Fruit fly (Drosophila melanogaster) whole organism, embryonic: ENCODE measurements around the gene Wnt6.

Experiments
- C15 ChIP-seq: fragments of 200-800 bp; sonication (Bioruptor generic); IDR thresholded peaks from 3 replicates; pipeline ENCODE4 v1.3.6; 2022; ENCODE audit warnings: missing biosample characterization, missing genetic modification characterization
- CG1024 ChIP-seq: fragments of 200-800 bp; sonication (Bioruptor generic); IDR thresholded peaks from 2 replicates; pipeline ENCODE4 v1.3.6; 2022; ENCODE audit warnings: missing biosample characterization, missing genetic modification characterization
- CG10267 ChIP-seq: fragments of 200-800 bp; sonication (Bioruptor generic); optimal IDR thresholded peaks from 2 replicates; lab custom pipeline; 2018; ENCODE audit warnings: missing biosample characterization, mild to moderate bottlenecking, missing genetic modification characterization, moderate library complexity
- CG10431 ChIP-seq: fragments of 200-800 bp; sonication (Bioruptor generic); optimal IDR thresholded peaks from 3 replicates; lab custom pipeline; 2018; ENCODE audit warnings: missing biosample characterization, mild to moderate bottlenecking, missing genetic modification characterization
- CG11247 ChIP-seq: fragments of 200-800 bp; sonication (Bioruptor generic); IDR thresholded peaks from 2 replicates; pipeline ENCODE4 v1.3.6; 2022; ENCODE audit warnings: missing biosample characterization, missing genetic modification characterization
- CG12236 ChIP-seq: fragments of 200-800 bp; sonication (Bioruptor generic); optimal IDR thresholded peaks from 2 replicates; lab custom pipeline; 2016; ENCODE audit warnings: missing biosample characterization, missing genetic modification characterization
- CG12391 ChIP-seq: fragments of 200-800 bp; sonication (Bioruptor generic); optimal IDR thresholded peaks from 3 replicates; lab custom pipeline; 2018; ENCODE audit warnings: missing biosample characterization, mild to moderate bottlenecking, missing genetic modification characterization, moderate library complexity
- CG13424 ChIP-seq: fragments of 200-800 bp; sonication (Bioruptor generic); optimal IDR thresholded peaks from 2 replicates; lab custom pipeline; 2019; ENCODE audit warnings: missing biosample characterization, mild to moderate bottlenecking, missing genetic modification characterization, moderate library complexity
- CG16815 ChIP-seq: fragments of 200-800 bp; sonication (Bioruptor generic); optimal IDR thresholded peaks from 3 replicates; lab custom pipeline; 2017; ENCODE audit warnings: missing biosample characterization, mild to moderate bottlenecking, missing genetic modification characterization
- CG16863 ChIP-seq: fragments of 200-800 bp; sonication (Bioruptor generic); optimal IDR thresholded peaks from 3 replicates; lab custom pipeline; 2016; ENCODE audit warnings: missing biosample characterization, missing genetic modification characterization
- CG17612 ChIP-seq: fragments of 200-800 bp; sonication (Bioruptor generic); IDR thresholded peaks from 2 replicates; pipeline ENCODE4 v1.3.6; 2022; ENCODE audit warnings: missing biosample characterization, missing genetic modification characterization
- CG18619 ChIP-seq: fragments of 200-800 bp; sonication (Bioruptor generic); optimal IDR thresholded peaks from 3 replicates; lab custom pipeline; 2017; ENCODE audit warnings: missing biosample characterization, mild to moderate bottlenecking, missing genetic modification characterization
- CG2129 ChIP-seq: fragments of 200-800 bp; sonication (Bioruptor generic); IDR thresholded peaks from 2 replicates; pipeline ENCODE4 v1.3.6; 2022; ENCODE audit warnings: missing biosample characterization, missing genetic modification characterization; ENCODE audit not compliant: partially characterized antibody
- CG2202 ChIP-seq: fragments of 200-800 bp; sonication (Bioruptor generic); optimal IDR thresholded peaks from 2 replicates; lab custom pipeline; 2018; ENCODE audit warnings: missing biosample characterization, mild to moderate bottlenecking, missing genetic modification characterization
- CG2712 ChIP-seq: fragments of 200-800 bp; optimal IDR thresholded peaks from 3 replicates; lab custom pipeline; 2019; ENCODE audit warnings: missing biosample characterization, mild to moderate bottlenecking, missing genetic modification characterization, moderate library complexity
- CG2889 ChIP-seq: fragments of 200-800 bp; sonication (Bioruptor generic); IDR thresholded peaks from 3 replicates; pipeline ENCODE4 v1.3.6; 2022; ENCODE audit warnings: missing biosample characterization, missing genetic modification characterization
- CG4328 ChIP-seq: fragments of 200-800 bp; sonication (Bioruptor generic); optimal IDR thresholded peaks from 3 replicates; lab custom pipeline; 2017; ENCODE audit warnings: missing biosample characterization, missing genetic modification reagents, missing genetic modification characterization
- CG4424 ChIP-seq: fragments of 200-800 bp; sonication (Bioruptor generic); optimal IDR thresholded peaks from 3 replicates; lab custom pipeline; 2016; ENCODE audit warnings: missing biosample characterization, missing genetic modification characterization
- CG7928 ChIP-seq: fragments of 200-800 bp; sonication (Bioruptor generic); optimal IDR thresholded peaks from 2 replicates; lab custom pipeline; 2017; ENCODE audit warnings: missing biosample characterization, mild to moderate bottlenecking, missing genetic modification characterization
- CG8924 ChIP-seq: fragments of 200-800 bp; optimal IDR thresholded peaks from 3 replicates; lab custom pipeline; 2019; ENCODE audit warnings: missing biosample characterization, mild to moderate bottlenecking, missing genetic modification characterization, moderate library complexity
- CG8944 ChIP-seq: fragments of 200-800 bp; sonication (Bioruptor generic); optimal IDR thresholded peaks from 3 replicates; lab custom pipeline; 2016; ENCODE audit warnings: missing biosample characterization, missing genetic modification characterization
- CG9609 ChIP-seq: fragments of 200-800 bp; sonication (Bioruptor generic); optimal IDR thresholded peaks from 3 replicates; lab custom pipeline; 2016; ENCODE audit warnings: missing biosample characterization, missing genetic modification characterization
- CG9797 ChIP-seq: fragments of 200-800 bp; sonication (Bioruptor generic); optimal IDR thresholded peaks from 3 replicates; lab custom pipeline; 2018; ENCODE audit warnings: missing biosample characterization, mild to moderate bottlenecking, missing genetic modification characterization
- Chrac-16 ChIP-seq: fragments of 200-800 bp; sonication (Bioruptor generic); optimal IDR thresholded peaks from 3 replicates; lab custom pipeline; 2016; ENCODE audit warnings: missing biosample characterization, missing genetic modification characterization
- CrebB ChIP-seq: fragments of 200-800 bp; sonication (Bioruptor generic); optimal IDR thresholded peaks from 3 replicates; lab custom pipeline; 2018; ENCODE audit warnings: missing biosample characterization, mild to moderate bottlenecking, missing genetic modification characterization
- Dip2 ChIP-seq: fragments of 200-800 bp; sonication (Bioruptor generic); IDR thresholded peaks from 2 replicates; pipeline ENCODE4 v1.3.6; 2022; ENCODE audit warnings: missing biosample characterization, missing genetic modification characterization
- Doc2 ChIP-seq: fragments of 200-800 bp; sonication (Bioruptor generic); IDR thresholded peaks from 2 replicates; pipeline ENCODE4 v1.3.6; 2022; ENCODE audit warnings: missing biosample characterization, missing genetic modification characterization
- Drgx ChIP-seq: fragments of 200-800 bp; sonication (Bioruptor generic); IDR thresholded peaks from 2 replicates; pipeline ENCODE4 v1.3.6; 2022; ENCODE audit warnings: missing biosample characterization, missing genetic modification characterization
- Elba2 ChIP-seq: fragments of 200-800 bp; sonication (Bioruptor generic); optimal IDR thresholded peaks from 3 replicates; lab custom pipeline; 2016; ENCODE audit warnings: missing biosample characterization, missing genetic modification characterization
- H15 ChIP-seq: fragments of 200-800 bp; sonication (Bioruptor generic); IDR thresholded peaks from 3 replicates; pipeline ENCODE4 v1.3.6; 2022; ENCODE audit warnings: missing biosample characterization, missing genetic modification characterization
- HHEX ChIP-seq: fragments of 200-800 bp; sonication (Bioruptor generic); optimal IDR thresholded peaks from 3 replicates; lab custom pipeline; 2017; ENCODE audit warnings: missing biosample characterization, mild to moderate bottlenecking, missing genetic modification characterization, missing genetic modification reagents
- Max ChIP-seq: fragments of 200-800 bp; sonication (Bioruptor generic); optimal IDR thresholded peaks from 2 replicates; lab custom pipeline; 2016; ENCODE audit warnings: missing biosample characterization, mild to moderate bottlenecking, missing genetic modification characterization
- NC2β ChIP-seq: fragments of 200-800 bp; sonication (Bioruptor generic); optimal IDR thresholded peaks from 2 replicates; lab custom pipeline; 2016; ENCODE audit warnings: missing biosample characterization, missing genetic modification characterization
- Optix ChIP-seq: fragments of 200-800 bp; sonication (Bioruptor generic); IDR thresholded peaks from 3 replicates; pipeline ENCODE4 v1.3.6; 2022; ENCODE audit warnings: missing biosample characterization, missing genetic modification characterization
- Taf1 ChIP-seq: fragments of 200-800 bp; sonication (Bioruptor generic); IDR thresholded peaks from 2 replicates; pipeline ENCODE4 v1.3.6; 2022; ENCODE audit warnings: missing biosample characterization, missing genetic modification characterization
- Trl ChIP-seq, 3 experiments: fragments of >200 bp in 2 of 3; fragments of 200-800 bp in 1 of 3; sonication (Bioruptor generic) in 1 of 3; optimal IDR thresholded peaks; 2 replicates in 1 of 3; 3 replicates in 2 of 3; lab custom pipeline; 2016 to 2017; ENCODE audit warnings: missing biosample characterization in 1 of 3, missing genetic modification characterization in 1 of 3
- ab ChIP-seq: fragments of 200-800 bp; sonication (Bioruptor generic); optimal IDR thresholded peaks from 2 replicates; lab custom pipeline; 2016; ENCODE audit warnings: missing biosample characterization, missing genetic modification characterization
- bowl ChIP-seq: fragments of 200-800 bp; sonication (Bioruptor generic); IDR thresholded peaks from 2 replicates; pipeline ENCODE4 v1.3.6; 2022; ENCODE audit warnings: missing biosample characterization, missing genetic modification characterization
- cad ChIP-seq: fragments of >200 bp; optimal IDR thresholded peaks from 2 replicates; lab custom pipeline; 2017; ENCODE audit warnings: missing biosample characterization, missing genetic modification characterization
- chm ChIP-seq: fragments of 200-800 bp; sonication (Bioruptor generic); IDR thresholded peaks from 2 replicates; pipeline ENCODE4 v1.3.6; 2022; ENCODE audit warnings: missing biosample characterization, missing genetic modification characterization
- crc ChIP-seq: fragments of 200-800 bp; sonication (Bioruptor generic); optimal IDR thresholded peaks from 2 replicates; lab custom pipeline; 2016; ENCODE audit warnings: missing biosample characterization, missing genetic modification characterization
- hkb ChIP-seq, 2 experiments: fragments of 200-800 bp in 1 of 2; fragments of >200 bp in 1 of 2; sonication (Bioruptor generic) in 1 of 2; IDR thresholded peaks in 1 of 2; optimal IDR thresholded peaks in 1 of 2; 2 replicates each; pipeline versions ENCODE4 v1.3.6 to Lab custom; 2017 to 2022; ENCODE audit warnings: missing biosample characterization in 1 of 2, missing genetic modification characterization in 1 of 2
- inv ChIP-seq: fragments of 200-800 bp; sonication (Bioruptor generic); IDR thresholded peaks from 2 replicates; pipeline ENCODE4 v1.3.6; 2022; ENCODE audit warnings: missing biosample characterization, missing genetic modification characterization; ENCODE audit not compliant: partially characterized antibody
- lola ChIP-seq, 3 experiments: fragments of >200 bp in 2 of 3; fragments of 200-800 bp in 1 of 3; sonication (Bioruptor generic) in 1 of 3; optimal IDR thresholded peaks; 2 replicates each; lab custom pipeline; 2017 to 2019; ENCODE audit warnings: missing biosample characterization in 3 of 3, missing genetic modification characterization in 3 of 3, mild to moderate bottlenecking in 1 of 3, moderate library complexity in 1 of 3
- lov ChIP-seq, 2 experiments: fragments of 200-800 bp in 1 of 2; fragments of >200 bp in 1 of 2; sonication (Bioruptor generic) in 1 of 2; IDR thresholded peaks in 1 of 2; optimal IDR thresholded peaks in 1 of 2; 2 replicates in 1 of 2; 3 replicates in 1 of 2; pipeline versions ENCODE4 v1.3.6 to Lab custom; 2017 to 2022; ENCODE audit warnings: missing biosample characterization in 1 of 2, missing genetic modification characterization in 1 of 2
- pita ChIP-seq: fragments of 200-800 bp; sonication (Bioruptor generic); optimal IDR thresholded peaks from 2 replicates; lab custom pipeline; 2017; ENCODE audit warnings: missing biosample characterization, mild to moderate bottlenecking, missing genetic modification characterization
- pros ChIP-seq: fragments of 200-800 bp; sonication (Bioruptor generic); optimal IDR thresholded peaks from 3 replicates; lab custom pipeline; 2019; ENCODE audit warnings: missing biosample characterization, mild to moderate bottlenecking, missing genetic modification characterization, moderate library complexity
- ranshi ChIP-seq: fragments of 200-800 bp; sonication (Bioruptor generic); IDR thresholded peaks from 2 replicates; pipeline ENCODE4 v1.3.6; 2022; ENCODE audit warnings: missing biosample characterization, missing genetic modification characterization
- sob ChIP-seq: fragments of 200-800 bp; sonication (Bioruptor generic); IDR thresholded peaks from 2 replicates; pipeline ENCODE4 v1.3.6; 2022; ENCODE audit warnings: missing biosample characterization, missing genetic modification characterization
- yki ChIP-seq: fragments of >200 bp; optimal IDR thresholded peaks from 3 replicates; lab custom pipeline; 2018

Wnt6 gene

dm6 chr2L:7401627-7402026, 68.1 kb downstream of the Wnt6 start (continued):
- TF ChIP-seq CG2712 (tag; lab: Kevin White, UChicago), result peak; percentile 86
- TF ChIP-seq inv (GFP tag; lab: Robert Waterston, UW), result no peak
- TF ChIP-seq HHEX (GFP tag; lab: Kevin White, UChicago), result peak; percentile 61
- peak; percentile 66 for TF ChIP-seq Max (GFP tag; lab: Kevin White, UChicago)
- TF ChIP-seq crc (GFP tag; lab: Kevin White, UChicago), result no peak
- TF ChIP-seq cad (GFP tag; lab: Kevin White, UChicago), result no peak
- peak; percentile 2 for TF ChIP-seq CG10431 (GFP tag; lab: Kevin White, UChicago)
- no peak for TF ChIP-seq bowl (GFP tag; lab: Robert Waterston, UW)
- no peak for TF ChIP-seq CG2129 (GFP tag; lab: Robert Waterston, UW)
- no peak for TF ChIP-seq NC2β
- TF ChIP-seq CG13424 (tag; lab: Kevin White, UChicago), result peak; percentile 80
- no peak; the same call in 1 of the 2 replicates for TF ChIP-seq chm (GFP tag; lab: Robert Waterston, UW)
- peak; percentile 66 for TF ChIP-seq H15
- no peak for TF ChIP-seq CG9797 (GFP tag; lab: Kevin White, UChicago)
- no peak for TF ChIP-seq hkb (optimal IDR thresholded peaks at IDR 0.05; lab: Kevin White, UChicago)
- TF ChIP-seq hkb (GFP tag; IDR thresholded peaks at IDR 0.05; lab: Robert Waterston, UW), result peak; percentile 73
- TF ChIP-seq CG1024 (GFP tag; lab: Robert Waterston, UW), result peak; percentile 60
- peak; percentile 73; the same call in 1 of the 2 replicates for TF ChIP-seq CG11247
- TF ChIP-seq CG10267 (tag; lab: Kevin White, UChicago), result peak; percentile 66
- no peak for TF ChIP-seq Trl (optimal IDR thresholded peaks at IDR 0.05; lab: Kevin White, UChicago)
- no peak for TF ChIP-seq Trl (GFP tag; optimal IDR thresholded peaks at IDR 0.05; lab: Kevin White, UChicago)
- TF ChIP-seq CG2202 (tag; lab: Kevin White, UChicago), result no peak
- peak; percentile 71 for TF ChIP-seq CG12391 (tag; lab: Kevin White, UChicago)
- no peak for TF ChIP-seq C15 (GFP tag; lab: Robert Waterston, UW)
- TF ChIP-seq yki (lab: Kevin White, UChicago), result no peak
- TF ChIP-seq pita (GFP tag; lab: Kevin White, UChicago), result no peak
- peak; percentile 75 for TF ChIP-seq CG8924 (tag; lab: Kevin White, UChicago)
- TF ChIP-seq pros (GFP tag; lab: Kevin White, UChicago), result no peak
- TF ChIP-seq CG17612, result 0 out of 2 replicates have a peak, but pooled peaks have one; percentile 53
- TF ChIP-seq Chrac-16, result peak; percentile 53
- TF ChIP-seq Optix, result no peak
- no peak for TF ChIP-seq CG12236
- TF ChIP-seq CG8944 (GFP tag; lab: Kevin White, UChicago), result peak; percentile 22
- peak; percentile 79 for TF ChIP-seq ranshi (GFP tag; lab: Robert Waterston, UW)
- no peak for TF ChIP-seq Dip2 (GFP tag; lab: Robert Waterston, UW)
- no peak for TF ChIP-seq Drgx (GFP tag; lab: Robert Waterston, UW)
- peak; percentile 6 for TF ChIP-seq CG9609 (GFP tag; lab: Kevin White, UChicago)
- peak; percentile 29 for TF ChIP-seq CG4328 (GFP tag; lab: Kevin White, UChicago)
- TF ChIP-seq CG4424 (GFP tag; lab: Kevin White, UChicago), result peak; percentile 51
- TF ChIP-seq sob, result peak; percentile 87
- TF ChIP-seq CrebB (tag; lab: Kevin White, UChicago), result no peak
- TF ChIP-seq CG18619 (GFP tag; lab: Kevin White, UChicago), result peak; percentile 39
- TF ChIP-seq CG7928 (GFP tag; lab: Kevin White, UChicago), result peak; percentile 12
- no peak for TF ChIP-seq Doc2 (GFP tag; lab: Robert Waterston, UW)
- TF ChIP-seq Elba2 (GFP tag; lab: Kevin White, UChicago), result no peak
- peak; percentile 65; the same call in 2 of the 3 replicates for TF ChIP-seq CG2889 (GFP tag; lab: Robert Waterston, UW)
- TF ChIP-seq CG16863 (GFP tag; lab: Kevin White, UChicago), result no peak
- TF ChIP-seq lov (optimal IDR thresholded peaks at IDR 0.05; lab: Kevin White, UChicago), result no peak
- TF ChIP-seq lov (GFP tag; IDR thresholded peaks at IDR 0.05; lab: Robert Waterston, UW), result no peak
- TF ChIP-seq Taf1 (GFP tag; lab: Robert Waterston, UW), result peak; percentile 66; the same call in 1 of the 2 replicates
- peak; percentile 48 for TF ChIP-seq CG16815
- peak in 1 of 3 experiments; percentile 43 for TF ChIP-seq lola (GFP tag; optimal IDR thresholded peaks at IDR 0.05; lab: Kevin White, UChicago)
- TF ChIP-seq ab, result no peak
